Worm (Caenorhabditis elegans): Measurements from ENCODE around the gene nduv-3.

DNA sequence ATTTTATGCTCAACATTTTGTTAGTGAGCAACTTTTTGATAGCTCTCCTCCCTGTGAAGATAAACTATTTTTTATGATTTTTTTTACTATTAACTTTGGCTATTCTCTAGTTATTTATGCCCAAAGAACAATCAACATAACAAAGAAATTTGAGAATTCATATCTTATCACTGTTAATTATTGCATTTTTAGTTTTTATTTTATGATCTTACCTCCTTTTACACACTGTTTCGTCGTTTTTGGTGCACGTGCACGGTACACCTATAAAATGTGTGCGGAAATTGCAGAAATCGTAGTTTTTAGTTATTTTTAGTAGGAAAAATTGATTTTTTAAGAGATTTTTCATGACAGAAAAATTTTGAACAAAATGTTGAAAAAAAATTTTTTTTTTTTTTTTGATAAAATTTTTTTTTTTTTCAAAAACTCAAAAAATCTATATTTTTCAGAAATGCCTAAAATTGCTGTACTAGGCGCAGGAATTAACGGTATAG is 27.3 kb upstream of the nduv-3 start, which contains the start of gene daao-1:
- TF ChIP-seq ztf-23 (GFP tag; IDR thresholded peaks at IDR 0.05) (no peak), ref-1 (GFP tag; conservative IDR thresholded peaks at IDR 0.05) (no peak), med-1 (GFP tag; optimal IDR thresholded peaks at IDR 0.05; ENCODE audit: insufficient read depth) (no peak), flt-1 (GFP tag; IDR thresholded peaks at IDR 0.05) (no peak), tab-1 (GFP tag; IDR thresholded peaks at IDR 0.05) (no peak), T22C8.4 (GFP tag; IDR thresholded peaks at IDR 0.05) (no peak), ztf-29 (GFP tag; IDR thresholded peaks at IDR 0.05) (no peak)

Measured in whole organism, midembryonic.